Worm (Caenorhabditis elegans) whole organism, early embryonic: ENCODE results near the gene best-6.

ENCODE experiments used
- ama-1 ChIP-seq: fragments of 150-350 bp; optimal IDR thresholded peaks from 2 replicates; lab custom pipeline; 2014
- tra-4 ChIP-seq: sonication (generic microtip); optimal IDR thresholded peaks from 2 replicates; lab custom pipeline; 2017; ENCODE audit warnings: missing genetic modification characterization, missing compliant biosample characterization

DNA sequence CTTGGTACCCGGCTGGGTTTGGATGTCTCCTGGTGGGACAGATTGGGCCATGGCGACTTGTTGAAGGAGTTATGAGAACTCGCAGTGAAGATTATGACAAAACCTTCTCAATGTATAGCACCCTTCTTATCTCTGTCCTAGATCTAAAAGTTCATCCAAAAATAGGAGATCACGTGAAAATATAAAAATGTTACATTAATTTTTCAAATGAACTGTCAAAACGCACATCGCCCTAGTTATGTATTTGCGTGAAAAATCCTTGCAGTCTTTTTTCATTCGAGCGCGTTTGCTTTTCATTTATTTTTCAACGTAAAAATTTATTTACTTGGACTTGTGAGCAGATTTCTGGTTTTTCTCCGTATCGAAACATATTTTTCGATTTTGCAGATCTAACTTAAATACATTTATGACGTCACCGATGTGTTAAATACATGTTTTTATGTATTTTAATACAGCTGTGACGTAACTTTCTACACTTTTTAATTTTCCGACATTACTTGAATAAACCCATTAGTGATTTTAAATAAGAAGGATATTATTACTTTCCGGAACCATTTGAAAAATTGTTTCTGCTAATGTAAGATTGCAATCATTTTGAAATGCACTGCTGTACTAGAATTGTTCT lies 27.2 kb upstream of the best-6 start, which contains the start of gene msp-55:
- TF ChIP-seq ama-1 (lab: Kevin White, UChicago) (no peak), tra-4 (tag; lab: Kevin White, UChicago) (no peak)
